Worm (Caenorhabditis elegans) whole organism, L3 larva: ENCODE results near the gene ZK856.14.
A peak's percentile ranks its signal among the peaks of the same experiment; 100 is the strongest.

ENCODE experiments used
- R02D3.7 ChIP-seq: fragments of 150-350 bp; optimal IDR thresholded peaks from 2 replicates; lab custom pipeline; 2014; ENCODE audit warnings: missing biosample characterization, missing genetic modification characterization
- ZK546.5 ChIP-seq: sonication (generic microtip); optimal IDR thresholded peaks from 2 replicates; lab custom pipeline; 2017; ENCODE audit warnings: missing biosample characterization, missing genetic modification characterization
- aly-2 ChIP-seq: fragments of 150-350 bp; optimal IDR thresholded peaks from 2 replicates; lab custom pipeline; 2014; ENCODE audit warnings: missing biosample characterization, missing genetic modification characterization
- ama-1 ChIP-seq: fragments of 150-350 bp; optimal IDR thresholded peaks from 2 replicates; lab custom pipeline; 2018
- ceh-16 ChIP-seq: sonication (generic microtip); optimal IDR thresholded peaks from 2 replicates; lab custom pipeline; 2017; ENCODE audit warnings: missing biosample characterization, missing genetic modification characterization
- ceh-28 ChIP-seq: fragments of 150-350 bp; optimal IDR thresholded peaks from 2 replicates; lab custom pipeline; 2014; ENCODE audit warnings: missing biosample characterization, missing genetic modification reagents, missing genetic modification characterization
- ceh-9 ChIP-seq: sonication (generic microtip); optimal IDR thresholded peaks from 2 replicates; lab custom pipeline; 2018; ENCODE audit warnings: missing biosample characterization, missing genetic modification characterization
- egl-27 ChIP-seq: sonication (generic microtip); optimal IDR thresholded peaks from 4 replicates; lab custom pipeline; 2017; ENCODE audit warnings: missing biosample characterization, missing genetic modification reagents, missing genetic modification characterization
- egl-5 ChIP-seq: fragments of 150-350 bp; optimal IDR thresholded peaks from 2 replicates; lab custom pipeline; 2017; ENCODE audit warnings: missing biosample characterization, missing genetic modification reagents, missing genetic modification characterization, inconsistent platforms
- elt-1 ChIP-seq: fragments of 150-350 bp; optimal IDR thresholded peaks from 2 replicates; lab custom pipeline; 2014; ENCODE audit warnings: missing biosample characterization, missing genetic modification characterization
- elt-2 ChIP-seq: sonication (generic microtip); optimal IDR thresholded peaks from 2 replicates; lab custom pipeline; 2016; ENCODE audit warnings: missing genetic modification reagents, mild to moderate bottlenecking, missing genetic modification characterization, missing compliant biosample characterization
- elt-3 ChIP-seq, 3 experiments: fragments of 150-350 bp in 1 of 3; sonication (generic microtip) in 2 of 3; optimal IDR thresholded peaks; 2 replicates in 2 of 3; 4 replicates in 1 of 3; lab custom pipeline; 2014 to 2017; ENCODE audit warnings: missing biosample characterization in 3 of 3, missing genetic modification characterization in 3 of 3
- eor-1 ChIP-seq, 2 experiments: fragments of 150-350 bp; optimal IDR thresholded peaks; 2 replicates each; lab custom pipeline; 2014 to 2018; ENCODE audit warnings: missing biosample characterization in 2 of 2, missing genetic modification characterization in 2 of 2
- fkh-10 ChIP-seq: sonication (generic microtip); optimal IDR thresholded peaks from 2 replicates; lab custom pipeline; 2017; ENCODE audit warnings: missing biosample characterization, missing genetic modification reagents, missing genetic modification characterization
- fkh-2 ChIP-seq: fragments of 150-350 bp; optimal IDR thresholded peaks from 2 replicates; lab custom pipeline; 2014; ENCODE audit warnings: missing biosample characterization, missing genetic modification reagents, missing genetic modification characterization
- fos-1 ChIP-seq: fragments of 150-350 bp; optimal IDR thresholded peaks from 2 replicates; lab custom pipeline; 2014; ENCODE audit warnings: missing biosample characterization, missing genetic modification characterization
- hmg-11 ChIP-seq: sonication (generic microtip); optimal IDR thresholded peaks from 2 replicates; lab custom pipeline; 2016; ENCODE audit warnings: missing genetic modification characterization, missing compliant biosample characterization
- lin-15B ChIP-seq: fragments of 150-350 bp; optimal IDR thresholded peaks from 2 replicates; lab custom pipeline; 2014; ENCODE audit warnings: missing biosample characterization, missing genetic modification characterization
- lin-39 ChIP-seq: fragments of 150-350 bp; optimal IDR thresholded peaks from 2 replicates; lab custom pipeline; 2018; ENCODE audit warnings: missing biosample characterization, missing genetic modification reagents, missing genetic modification characterization
- mml-1 ChIP-seq: fragments of 150-350 bp; sonication (generic microtip); optimal IDR thresholded peaks from 3 replicates; lab custom pipeline; 2014; ENCODE audit warnings: missing biosample characterization, missing genetic modification characterization
- nfya-1 ChIP-seq: sonication (generic microtip); optimal IDR thresholded peaks from 2 replicates; lab custom pipeline; 2017; ENCODE audit warnings: missing genetic modification characterization, mild to moderate bottlenecking, missing compliant biosample characterization, antibody characterized with exemption, moderate library complexity; ENCODE audit not compliant: insufficient read depth
- nhr-23 ChIP-seq: fragments of 150-350 bp; optimal IDR thresholded peaks from 2 replicates; lab custom pipeline; 2014; ENCODE audit warnings: missing biosample characterization, missing genetic modification reagents, missing genetic modification characterization
- nhr-25 ChIP-seq: sonication (generic microtip); optimal IDR thresholded peaks from 2 replicates; lab custom pipeline; 2017; ENCODE audit warnings: missing biosample characterization, missing genetic modification characterization
- nhr-28 ChIP-seq: fragments of 150-350 bp; optimal IDR thresholded peaks from 2 replicates; lab custom pipeline; 2014; ENCODE audit warnings: missing biosample characterization, missing genetic modification characterization
- nhr-43 ChIP-seq: sonication (generic microtip); optimal IDR thresholded peaks from 2 replicates; lab custom pipeline; 2016; ENCODE audit warnings: mild to moderate bottlenecking, missing genetic modification characterization, missing compliant biosample characterization; ENCODE audit not compliant: poor library complexity, severe bottlenecking
- nhr-67 ChIP-seq: fragments of 150-350 bp; optimal IDR thresholded peaks from 2 replicates; lab custom pipeline; 2014; ENCODE audit warnings: missing biosample characterization, missing genetic modification characterization
- nhr-76 ChIP-seq: fragments of 150-350 bp; sonication (generic microtip); optimal IDR thresholded peaks from 5 replicates; lab custom pipeline; 2014; ENCODE audit warnings: missing biosample characterization, missing genetic modification characterization
- pha-4 ChIP-seq: fragments of 150-350 bp; optimal IDR thresholded peaks from 2 replicates; lab custom pipeline; 2014; ENCODE audit warnings: missing biosample characterization, missing genetic modification reagents, missing genetic modification characterization
- pqm-1 ChIP-seq: fragments of 150-350 bp; optimal IDR thresholded peaks from 2 replicates; lab custom pipeline; 2017; ENCODE audit warnings: missing biosample characterization, missing genetic modification characterization, inconsistent platforms
- skn-1 ChIP-seq: fragments of 150-350 bp; optimal IDR thresholded peaks from 2 replicates; lab custom pipeline; 2014; ENCODE audit warnings: missing biosample characterization, missing genetic modification characterization
- snpc-4 ChIP-seq: fragments of 150-350 bp; optimal IDR thresholded peaks from 2 replicates; lab custom pipeline; 2014; ENCODE audit warnings: missing biosample characterization, missing genetic modification characterization
- tbx-2 ChIP-seq: sonication (generic microtip); optimal IDR thresholded peaks from 2 replicates; lab custom pipeline; 2016; ENCODE audit warnings: mild to moderate bottlenecking, missing genetic modification characterization, missing compliant biosample characterization
- unc-39 ChIP-seq: sonication (generic microtip); optimal IDR thresholded peaks from 4 replicates; lab custom pipeline; 2017; ENCODE audit warnings: missing biosample characterization, missing genetic modification characterization
- unc-62 ChIP-seq: fragments of 150-350 bp; sonication (generic microtip); optimal IDR thresholded peaks from 4 replicates; lab custom pipeline; 2014; ENCODE audit warnings: missing biosample characterization, missing genetic modification reagents, missing genetic modification characterization
- zag-1 ChIP-seq: fragments of 150-350 bp; optimal IDR thresholded peaks from 2 replicates; lab custom pipeline; 2014; ENCODE audit warnings: missing biosample characterization, missing genetic modification characterization
- ztf-4 ChIP-seq: fragments of 150-350 bp; optimal IDR thresholded peaks from 2 replicates; lab custom pipeline; 2014; ENCODE audit warnings: missing biosample characterization, missing genetic modification characterization

The ZK856.14 gene

DNA sequence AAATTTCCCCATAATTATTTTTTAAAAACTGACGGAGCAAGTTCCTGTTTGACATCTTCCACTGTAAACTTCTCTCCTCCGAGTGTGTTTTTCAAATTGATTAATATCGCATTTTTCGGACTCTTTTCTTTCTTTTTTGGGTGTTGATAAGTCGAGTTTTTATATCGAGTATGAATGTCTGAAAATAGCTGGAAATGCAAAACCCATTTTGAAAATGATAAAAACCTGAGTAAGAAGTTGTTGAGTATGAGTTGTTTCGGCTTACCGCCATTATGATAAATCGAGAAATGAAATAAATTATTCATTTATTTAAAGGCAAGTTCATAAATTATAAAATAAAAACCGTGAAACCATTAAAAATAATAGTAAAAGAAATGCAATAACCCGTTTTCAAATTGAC lies 31.1 kb upstream of the ZK856.14 start, which contains the start of gene ZK856.18:
Gene ZK856.18 (minus strand): TSS at position 289 of the 400 bp plus-strand sequence.
- TF ChIP-seq ceh-9 (tag; lab: Kevin White, UChicago) (no peak), nhr-67 (tag; lab: Kevin White, UChicago) (no peak), elt-3 (tag; optimal IDR thresholded peaks at IDR 0.05; lab: Kevin White, UChicago) (no peak), nhr-76 (no peak), ama-1 (lab: Kevin White, UChicago) (no peak), ZK546.5 (tag; lab: Kevin White, UChicago) (no peak), nhr-25 (no peak), snpc-4 (tag; lab: Kevin White, UChicago) (no peak), unc-39 (tag; lab: Kevin White, UChicago) (no peak), aly-2 (tag; lab: Kevin White, UChicago) (no peak), ceh-28 (tag; lab: Kevin White, UChicago) (no peak), zag-1 (tag; lab: Kevin White, UChicago) (no peak), fkh-10 (GFP tag; lab: Kevin White, UChicago) (no peak)

DNA sequence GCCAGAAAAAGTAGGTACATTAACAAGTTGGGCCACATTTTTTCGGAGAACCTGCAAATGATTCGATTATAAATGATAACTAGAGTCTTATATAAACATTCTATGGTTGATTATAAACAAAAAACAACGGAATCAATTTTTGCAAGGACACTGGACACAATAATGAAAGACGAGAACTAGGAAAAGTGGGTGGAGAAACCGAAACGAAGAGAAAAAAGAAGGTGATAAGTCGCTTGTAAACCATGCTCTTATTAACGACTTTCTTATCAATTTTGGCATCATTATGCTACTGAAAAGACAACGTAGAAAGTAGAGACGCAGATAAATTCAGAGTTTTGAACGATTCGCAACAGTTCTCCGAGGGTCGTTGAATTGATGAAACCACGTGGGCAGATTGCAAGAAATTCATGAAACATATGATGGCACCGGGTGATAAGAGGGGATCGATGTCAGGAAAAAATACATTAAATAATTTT lies 26.7 kb upstream of the ZK856.14 start, which contains the start of gene ZK856.5:
Gene ZK856.5 (minus strand): TSS at position 51 of the 476 bp plus-strand sequence.
- TF ChIP-seq nhr-67 (tag; lab: Kevin White, UChicago) (no peak), ztf-4 (no peak), mml-1 (tag; lab: Kevin White, UChicago) (no peak), snpc-4 (tag; lab: Kevin White, UChicago) (no peak), egl-27 (tag; lab: Kevin White, UChicago) (no peak), R02D3.7 (tag; lab: Kevin White, UChicago) (no peak), nhr-43 (tag; lab: Kevin White, UChicago) (no peak), elt-1 (tag; lab: Kevin White, UChicago) (no peak), pqm-1 (tag; lab: Kevin White, UChicago) (peak; percentile 94), nhr-23 (tag; lab: Kevin White, UChicago) (no peak), tbx-2 (tag; lab: Kevin White, UChicago) (no peak), ceh-16 (tag; lab: Kevin White, UChicago) (no peak), fkh-2 (tag; lab: Kevin White, UChicago) (no peak), ZK546.5 (tag; lab: Kevin White, UChicago) (no peak), nhr-28 (tag; lab: Kevin White, UChicago) (no peak), ceh-28 (tag; lab: Kevin White, UChicago) (no peak), fkh-10 (GFP tag; lab: Kevin White, UChicago) (no peak), lin-15B (tag; lab: Kevin White, UChicago) (no peak), eor-1 (tag; optimal IDR thresholded peaks at IDR 0.05; lab: Kevin White, UChicago) (no peak), egl-5 (tag; lab: Kevin White, UChicago) (no peak), unc-62 (GFP tag; lab: Kevin White, UChicago) (no peak), hmg-11 (tag; lab: Kevin White, UChicago) (no peak), pha-4 (peak; percentile 14), fos-1 (tag; lab: Kevin White, UChicago) (no peak), elt-2 (tag; lab: Kevin White, UChicago) (peak; percentile 91), nfya-1 (tag; lab: Kevin White, UChicago) (no peak)

DNA sequence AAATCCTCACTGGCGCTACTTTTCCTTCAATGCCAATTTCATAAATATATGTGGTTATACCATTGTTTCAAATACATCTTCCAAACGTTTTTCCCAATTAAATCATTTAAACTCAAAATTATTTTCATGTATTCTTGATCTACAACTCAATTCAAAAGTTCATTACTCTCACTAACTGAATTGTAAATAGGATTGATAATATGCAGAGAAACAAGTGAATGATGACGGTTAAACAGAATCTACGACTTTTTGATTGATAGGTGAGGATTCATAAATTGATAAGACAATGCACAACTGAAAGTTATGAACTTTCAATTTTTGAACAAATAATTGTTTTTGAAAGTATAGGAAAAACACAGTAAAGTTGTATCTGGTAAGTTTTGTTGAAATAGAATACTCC lies 25.6 kb upstream of the ZK856.14 start:
- TF ChIP-seq lin-39 (tag; lab: Kevin White, UChicago) (no peak), elt-2 (tag; lab: Kevin White, UChicago) (peak; percentile 22), nhr-67 (tag; lab: Kevin White, UChicago) (no peak), skn-1 (tag; lab: Kevin White, UChicago) (no peak)

DNA sequence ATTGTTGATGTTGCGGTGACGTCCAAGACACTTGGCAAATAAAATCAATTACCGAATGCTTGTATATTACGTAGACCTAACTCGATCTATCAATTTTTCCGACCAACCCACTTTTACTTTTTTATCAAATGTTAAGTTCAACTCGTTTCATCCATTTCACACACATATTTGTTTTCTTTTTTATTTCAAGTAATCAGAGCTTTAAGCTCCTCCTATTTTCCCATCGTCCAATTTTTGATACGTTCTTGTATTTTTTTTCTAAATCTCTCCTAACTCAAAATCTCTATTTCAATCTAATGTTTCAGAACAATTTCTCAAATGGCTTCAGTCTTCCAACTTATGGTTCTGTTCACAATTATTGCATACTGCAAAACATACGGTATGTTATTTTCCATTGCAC lies 18.4 kb upstream of the ZK856.14 start, which contains the start of gene ZK856.6:
Gene ZK856.6 (plus strand): TSS at position 301 of the 400 bp plus-strand sequence.
- TF ChIP-seq nhr-67 (tag; lab: Kevin White, UChicago), result no peak
- TF ChIP-seq ZK546.5 (tag; lab: Kevin White, UChicago), result no peak
- no peak for TF ChIP-seq egl-5 (tag; lab: Kevin White, UChicago)
- no peak for TF ChIP-seq nfya-1 (tag; lab: Kevin White, UChicago)
- TF ChIP-seq, all 47 proteins: peak for 0
